Worm (Caenorhabditis elegans) whole organism, L3 larva: ENCODE results near the gene srz-82.

Source experiments
- R02D3.7 ChIP-seq: fragments of 150-350 bp; optimal IDR thresholded peaks from 2 replicates; lab custom pipeline; 2014; ENCODE audit warnings: missing biosample characterization, missing genetic modification characterization
- aly-2 ChIP-seq: fragments of 150-350 bp; optimal IDR thresholded peaks from 2 replicates; lab custom pipeline; 2014; ENCODE audit warnings: missing biosample characterization, missing genetic modification characterization
- ama-1 ChIP-seq: fragments of 150-350 bp; optimal IDR thresholded peaks from 2 replicates; lab custom pipeline; 2018
- ceh-16 ChIP-seq: sonication (generic microtip); optimal IDR thresholded peaks from 2 replicates; lab custom pipeline; 2017; ENCODE audit warnings: missing biosample characterization, missing genetic modification characterization
- ceh-28 ChIP-seq: fragments of 150-350 bp; optimal IDR thresholded peaks from 2 replicates; lab custom pipeline; 2014; ENCODE audit warnings: missing biosample characterization, missing genetic modification reagents, missing genetic modification characterization
- ceh-9 ChIP-seq: sonication (generic microtip); optimal IDR thresholded peaks from 2 replicates; lab custom pipeline; 2018; ENCODE audit warnings: missing biosample characterization, missing genetic modification characterization
- daf-12 ChIP-seq: fragments of 150-350 bp; optimal IDR thresholded peaks from 2 replicates; lab custom pipeline; 2014; ENCODE audit warnings: missing biosample characterization, missing genetic modification reagents, missing genetic modification characterization
- egl-27 ChIP-seq: sonication (generic microtip); optimal IDR thresholded peaks from 4 replicates; lab custom pipeline; 2017; ENCODE audit warnings: missing biosample characterization, missing genetic modification reagents, missing genetic modification characterization
- egl-5 ChIP-seq: fragments of 150-350 bp; optimal IDR thresholded peaks from 2 replicates; lab custom pipeline; 2017; ENCODE audit warnings: missing biosample characterization, missing genetic modification reagents, missing genetic modification characterization, inconsistent platforms
- elt-1 ChIP-seq: fragments of 150-350 bp; optimal IDR thresholded peaks from 2 replicates; lab custom pipeline; 2014; ENCODE audit warnings: missing biosample characterization, missing genetic modification characterization
- elt-2 ChIP-seq: sonication (generic microtip); optimal IDR thresholded peaks from 2 replicates; lab custom pipeline; 2016; ENCODE audit warnings: missing genetic modification reagents, mild to moderate bottlenecking, missing genetic modification characterization, missing compliant biosample characterization
- elt-3 ChIP-seq, 3 experiments: fragments of 150-350 bp in 1 of 3; sonication (generic microtip) in 2 of 3; optimal IDR thresholded peaks; 2 replicates in 2 of 3; 4 replicates in 1 of 3; lab custom pipeline; 2014 to 2017; ENCODE audit warnings: missing biosample characterization in 3 of 3, missing genetic modification characterization in 3 of 3
- eor-1 ChIP-seq, 2 experiments: fragments of 150-350 bp; optimal IDR thresholded peaks; 2 replicates each; lab custom pipeline; 2014 to 2018; ENCODE audit warnings: missing biosample characterization in 2 of 2, missing genetic modification characterization in 2 of 2
- fkh-10 ChIP-seq: sonication (generic microtip); optimal IDR thresholded peaks from 2 replicates; lab custom pipeline; 2017; ENCODE audit warnings: missing biosample characterization, missing genetic modification reagents, missing genetic modification characterization
- fkh-2 ChIP-seq: fragments of 150-350 bp; optimal IDR thresholded peaks from 2 replicates; lab custom pipeline; 2014; ENCODE audit warnings: missing biosample characterization, missing genetic modification reagents, missing genetic modification characterization
- fos-1 ChIP-seq: fragments of 150-350 bp; optimal IDR thresholded peaks from 2 replicates; lab custom pipeline; 2014; ENCODE audit warnings: missing biosample characterization, missing genetic modification characterization
- hmg-11 ChIP-seq: sonication (generic microtip); optimal IDR thresholded peaks from 2 replicates; lab custom pipeline; 2016; ENCODE audit warnings: missing genetic modification characterization, missing compliant biosample characterization
- lsy-12 ChIP-seq: sonication (generic microtip); optimal IDR thresholded peaks from 2 replicates; lab custom pipeline; 2016; ENCODE audit warnings: mild to moderate bottlenecking, missing genetic modification characterization, missing compliant biosample characterization
- mdl-1 ChIP-seq: fragments of 150-350 bp; optimal IDR thresholded peaks from 2 replicates; lab custom pipeline; 2014; ENCODE audit warnings: missing biosample characterization, missing genetic modification characterization
- mml-1 ChIP-seq: fragments of 150-350 bp; sonication (generic microtip); optimal IDR thresholded peaks from 3 replicates; lab custom pipeline; 2014; ENCODE audit warnings: missing biosample characterization, missing genetic modification characterization
- nhr-11 ChIP-seq: fragments of 150-350 bp; optimal IDR thresholded peaks from 2 replicates; lab custom pipeline; 2014; ENCODE audit warnings: missing biosample characterization, missing genetic modification characterization
- nhr-12 ChIP-seq: fragments of 150-350 bp; optimal IDR thresholded peaks from 2 replicates; lab custom pipeline; 2014; ENCODE audit warnings: missing biosample characterization, missing genetic modification characterization
- nhr-23 ChIP-seq: fragments of 150-350 bp; optimal IDR thresholded peaks from 2 replicates; lab custom pipeline; 2014; ENCODE audit warnings: missing biosample characterization, missing genetic modification reagents, missing genetic modification characterization
- nhr-237 ChIP-seq: fragments of 150-350 bp; optimal IDR thresholded peaks from 2 replicates; lab custom pipeline; 2014; ENCODE audit warnings: missing biosample characterization, missing genetic modification characterization
- nhr-28 ChIP-seq: fragments of 150-350 bp; optimal IDR thresholded peaks from 2 replicates; lab custom pipeline; 2014; ENCODE audit warnings: missing biosample characterization, missing genetic modification characterization
- nhr-43 ChIP-seq: sonication (generic microtip); optimal IDR thresholded peaks from 2 replicates; lab custom pipeline; 2016; ENCODE audit warnings: mild to moderate bottlenecking, missing genetic modification characterization, missing compliant biosample characterization; ENCODE audit not compliant: poor library complexity, severe bottlenecking
- nhr-67 ChIP-seq: fragments of 150-350 bp; optimal IDR thresholded peaks from 2 replicates; lab custom pipeline; 2014; ENCODE audit warnings: missing biosample characterization, missing genetic modification characterization
- nhr-77 ChIP-seq: fragments of 150-350 bp; optimal IDR thresholded peaks from 2 replicates; lab custom pipeline; 2014; ENCODE audit warnings: missing biosample characterization, missing genetic modification characterization
- pha-4 ChIP-seq: fragments of 150-350 bp; optimal IDR thresholded peaks from 2 replicates; lab custom pipeline; 2014; ENCODE audit warnings: missing biosample characterization, missing genetic modification reagents, missing genetic modification characterization
- pqm-1 ChIP-seq: fragments of 150-350 bp; optimal IDR thresholded peaks from 2 replicates; lab custom pipeline; 2017; ENCODE audit warnings: missing biosample characterization, missing genetic modification characterization, inconsistent platforms
- sea-2 ChIP-seq: fragments of 150-350 bp; sonication (generic microtip); optimal IDR thresholded peaks from 4 replicates; lab custom pipeline; 2014; ENCODE audit warnings: missing biosample characterization, missing genetic modification reagents, missing genetic modification characterization
- skn-1 ChIP-seq: fragments of 150-350 bp; optimal IDR thresholded peaks from 2 replicates; lab custom pipeline; 2014; ENCODE audit warnings: missing biosample characterization, missing genetic modification characterization
- tbx-2 ChIP-seq: sonication (generic microtip); optimal IDR thresholded peaks from 2 replicates; lab custom pipeline; 2016; ENCODE audit warnings: mild to moderate bottlenecking, missing genetic modification characterization, missing compliant biosample characterization
- unc-39 ChIP-seq: sonication (generic microtip); optimal IDR thresholded peaks from 4 replicates; lab custom pipeline; 2017; ENCODE audit warnings: missing biosample characterization, missing genetic modification characterization
- unc-62 ChIP-seq: fragments of 150-350 bp; sonication (generic microtip); optimal IDR thresholded peaks from 4 replicates; lab custom pipeline; 2014; ENCODE audit warnings: missing biosample characterization, missing genetic modification reagents, missing genetic modification characterization
- zag-1 ChIP-seq: fragments of 150-350 bp; optimal IDR thresholded peaks from 2 replicates; lab custom pipeline; 2014; ENCODE audit warnings: missing biosample characterization, missing genetic modification characterization
- ztf-11 ChIP-seq: fragments of 150-350 bp; optimal IDR thresholded peaks from 2 replicates; lab custom pipeline; 2014; ENCODE audit warnings: missing biosample characterization, missing genetic modification characterization
- ztf-4 ChIP-seq: fragments of 150-350 bp; optimal IDR thresholded peaks from 2 replicates; lab custom pipeline; 2014; ENCODE audit warnings: missing biosample characterization, missing genetic modification characterization

srz-82 gene

ce11 chrIV:3453346-3453745 lies 29.3 kb upstream of the srz-82 start, which contains the start of gene srz-23:
srz-23 (plus strand) TSS chrIV:3453608.
- no peak for TF ChIP-seq ama-1
- TF ChIP-seq fos-1 (tag; lab: Kevin White, UChicago): no peak
- TF ChIP-seq nhr-28 (tag; lab: Kevin White, UChicago): no peak
- TF ChIP-seq daf-12 (tag; lab: Kevin White, UChicago): no peak
- TF ChIP-seq hmg-11: no peak
- no peak for TF ChIP-seq tbx-2
- no peak for TF ChIP-seq zag-1 (tag; lab: Kevin White, UChicago)
- TF ChIP-seq egl-27 (tag; lab: Kevin White, UChicago): no peak
- TF ChIP-seq nhr-23 (tag; lab: Kevin White, UChicago): no peak
- TF ChIP-seq nhr-237: no peak
- TF ChIP-seq ztf-4 (tag; lab: Kevin White, UChicago): no peak
- no peak for TF ChIP-seq egl-5 (tag; lab: Kevin White, UChicago)
- no peak for TF ChIP-seq sea-2 (GFP tag; lab: Kevin White, UChicago)
- TF ChIP-seq pha-4: no peak
- no peak for TF ChIP-seq eor-1 (tag; optimal IDR thresholded peaks at IDR 0.05; lab: Kevin White, UChicago)
- TF ChIP-seq elt-1 (tag; lab: Kevin White, UChicago): no peak

DNA sequence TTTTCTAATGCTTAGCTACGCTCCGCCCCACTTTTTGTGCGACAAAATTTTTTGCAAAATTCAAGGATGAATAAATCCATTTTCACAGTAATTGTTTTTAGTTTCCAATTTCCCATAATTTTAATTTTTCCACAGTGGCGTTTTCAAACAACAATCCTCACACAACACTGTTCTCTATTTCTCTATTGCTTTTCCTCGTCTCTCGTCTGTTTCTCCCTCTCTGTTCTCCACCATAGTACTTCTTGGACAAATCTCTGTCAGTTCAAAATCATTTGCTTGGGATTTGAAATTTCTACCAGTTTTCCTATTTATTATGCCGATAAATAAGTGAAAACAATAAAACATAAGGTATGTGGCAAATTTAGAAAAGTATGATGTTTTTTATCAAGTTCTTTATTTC lies 19.4 kb upstream of the srz-82 start, which contains the start of gene F58E2.4:
TSS of gene F58E2.4 (plus strand) at position 134 of the 400 bp plus-strand sequence.
- TF ChIP-seq nhr-237: no peak
- TF ChIP-seq elt-2 (tag; lab: Kevin White, UChicago): no peak
- TF ChIP-seq, all 47 proteins: peak for 0

DNA sequence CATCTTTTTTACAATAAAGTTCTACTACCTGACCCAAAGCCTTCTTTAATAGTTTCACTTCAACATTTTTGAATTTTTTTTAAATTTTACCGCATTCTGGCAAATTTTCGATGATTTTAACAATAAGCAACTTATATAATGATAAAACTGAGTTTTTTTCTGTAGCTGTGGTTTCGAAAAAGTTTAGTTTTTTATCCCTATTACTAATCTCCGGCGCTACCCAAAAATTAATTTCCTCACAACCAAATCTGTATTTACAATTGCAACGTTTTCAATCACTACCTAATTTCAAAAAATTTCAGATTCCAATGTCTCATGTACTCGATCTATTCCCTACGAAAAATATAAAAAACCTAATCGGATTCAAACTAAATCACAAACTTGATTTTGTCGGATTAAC lies 15.6 kb upstream of the srz-82 start, which contains the start of gene F58E2.3:
TSS of gene F58E2.3 (plus strand) at position 301 of the 400 bp plus-strand sequence.
- TF ChIP-seq fos-1 (tag; lab: Kevin White, UChicago) (no peak), elt-3 (tag; optimal IDR thresholded peaks at IDR 0.05; lab: Kevin White, UChicago) (no peak), elt-2 (tag; lab: Kevin White, UChicago) (no peak), lsy-12 (tag; lab: Kevin White, UChicago) (no peak), nhr-43 (tag; lab: Kevin White, UChicago) (no peak), mml-1 (tag; lab: Kevin White, UChicago) (no peak), fkh-2 (no peak)

DNA sequence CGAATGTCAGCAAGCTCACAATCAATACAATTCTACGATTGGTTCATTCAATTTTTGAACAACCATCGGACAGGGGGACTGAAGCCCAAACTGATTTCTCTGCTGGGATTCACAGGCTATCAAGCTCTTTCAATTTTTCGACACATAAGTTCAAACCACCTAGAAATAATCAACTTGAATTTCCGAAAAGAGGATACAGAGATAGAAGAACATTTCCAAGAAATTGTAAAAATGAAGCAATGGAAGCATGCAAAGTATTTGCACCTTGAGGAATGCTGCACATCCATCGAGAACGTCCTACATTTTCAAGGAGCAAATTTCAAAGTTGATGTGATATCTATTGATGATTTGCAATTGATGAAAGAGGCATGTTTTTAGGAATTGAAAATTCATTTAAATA lies 14.9 kb upstream of the srz-82 start:
- TF ChIP-seq nhr-77 (tag; lab: Kevin White, UChicago): no peak
- TF ChIP-seq aly-2 (tag; lab: Kevin White, UChicago): no peak
- no peak for TF ChIP-seq daf-12 (tag; lab: Kevin White, UChicago)
- TF ChIP-seq nhr-43 (tag; lab: Kevin White, UChicago): no peak
- no peak for TF ChIP-seq hmg-11
- TF ChIP-seq mdl-1 (tag; lab: Kevin White, UChicago): no peak
- TF ChIP-seq skn-1 (tag; lab: Kevin White, UChicago): no peak
- no peak for TF ChIP-seq nhr-23 (tag; lab: Kevin White, UChicago)
- no peak for TF ChIP-seq sea-2 (GFP tag; lab: Kevin White, UChicago)
- no peak for TF ChIP-seq nhr-67 (tag; lab: Kevin White, UChicago)
- no peak for TF ChIP-seq unc-39 (tag; lab: Kevin White, UChicago)

DNA sequence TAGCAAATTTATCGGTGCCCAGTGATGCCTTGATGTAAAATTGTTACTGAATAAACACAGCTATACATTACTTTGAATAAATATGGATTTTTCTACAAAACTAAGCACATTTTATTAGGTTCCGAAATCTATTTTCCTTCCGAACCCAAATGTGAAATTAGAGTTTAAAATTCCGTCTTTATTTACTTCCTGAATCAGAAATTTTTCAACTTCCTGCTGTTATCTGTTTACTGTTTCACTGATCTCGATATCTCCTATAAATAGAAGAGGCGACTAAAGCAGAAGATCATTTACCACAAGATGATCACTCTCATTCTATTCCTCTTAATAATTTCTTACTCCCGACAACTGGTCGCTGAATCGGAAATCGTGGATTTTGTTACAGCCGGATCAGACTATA lies 13.0 kb upstream of the srz-82 start, which contains the start of gene F58E2.2:
TSS of gene F58E2.2 (plus strand) at position 301 of the 400 bp plus-strand sequence.
- TF ChIP-seq elt-1 (tag; lab: Kevin White, UChicago): no peak
- no peak for TF ChIP-seq nhr-23 (tag; lab: Kevin White, UChicago)
- no peak for TF ChIP-seq nhr-12 (tag; lab: Kevin White, UChicago)
- no peak for TF ChIP-seq aly-2 (tag; lab: Kevin White, UChicago)
- no peak for TF ChIP-seq fkh-10
- TF ChIP-seq nhr-11: no peak
- TF ChIP-seq unc-39 (tag; lab: Kevin White, UChicago): no peak

ce11 chrIV:3477124-3477523 lies 5.6 kb upstream of the srz-82 start, which contains the start of gene srz-69:
srz-69 (minus strand) TSS chrIV:3477224.
- TF ChIP-seq elt-3 (tag; optimal IDR thresholded peaks at IDR 0.05; lab: Kevin White, UChicago): no peak
- no peak for TF ChIP-seq nhr-77 (tag; lab: Kevin White, UChicago)
- TF ChIP-seq nhr-28 (tag; lab: Kevin White, UChicago): no peak
- no peak for TF ChIP-seq hmg-11
- TF ChIP-seq unc-39 (tag; lab: Kevin White, UChicago): no peak
- no peak for TF ChIP-seq nhr-11
- TF ChIP-seq ztf-11: no peak
- TF ChIP-seq nhr-43 (tag; lab: Kevin White, UChicago): no peak
- TF ChIP-seq egl-27 (tag; lab: Kevin White, UChicago): no peak
- no peak for TF ChIP-seq ceh-9 (tag; lab: Kevin White, UChicago)
- TF ChIP-seq egl-5 (tag; lab: Kevin White, UChicago): no peak
- no peak for TF ChIP-seq ceh-16 (tag; lab: Kevin White, UChicago)
- no peak for TF ChIP-seq unc-62
- TF ChIP-seq aly-2 (tag; lab: Kevin White, UChicago): no peak
- no peak for TF ChIP-seq nhr-12 (tag; lab: Kevin White, UChicago)
- no peak for TF ChIP-seq ceh-28 (tag; lab: Kevin White, UChicago)
- TF ChIP-seq R02D3.7 (tag; lab: Kevin White, UChicago): no peak
- no peak for TF ChIP-seq pqm-1 (tag; lab: Kevin White, UChicago)
